Fruit fly (Drosophila melanogaster) whole organism, embryonic: ENCODE measurements around the gene fru.

Experiments
- Adf1 ChIP-seq: fragments of 200-800 bp; sonication (Bioruptor generic); IDR thresholded peaks from 2 replicates; pipeline ENCODE4 v1.3.6; 2022; ENCODE audit warnings: missing biosample characterization, missing genetic modification characterization
- Atf3 ChIP-seq: fragments of 200-800 bp; sonication (Bioruptor generic); optimal IDR thresholded peaks from 3 replicates; lab custom pipeline; 2016; ENCODE audit warnings: missing biosample characterization, missing genetic modification characterization
- B-H1 ChIP-seq: fragments of 200-800 bp; sonication (Bioruptor generic); IDR thresholded peaks from 3 replicates; pipeline ENCODE4 v1.3.6; 2022; ENCODE audit warnings: missing biosample characterization, missing genetic modification characterization
- CG1024 ChIP-seq: fragments of 200-800 bp; sonication (Bioruptor generic); IDR thresholded peaks from 2 replicates; pipeline ENCODE4 v1.3.6; 2022; ENCODE audit warnings: missing biosample characterization, missing genetic modification characterization
- CG10321 ChIP-seq: fragments of 200-800 bp; sonication (Bioruptor generic); IDR thresholded peaks from 2 replicates; pipeline ENCODE4 v1.3.6; 2022; ENCODE audit warnings: missing biosample characterization, missing genetic modification characterization
- CG10959 ChIP-seq: fragments of 200-800 bp; sonication (Bioruptor generic); IDR thresholded peaks from 2 replicates; pipeline ENCODE4 v1.3.6; 2022; ENCODE audit warnings: missing biosample characterization, missing genetic modification characterization
- CG12659 ChIP-seq: fragments of 200-800 bp; sonication (Bioruptor generic); optimal IDR thresholded peaks from 3 replicates; lab custom pipeline; 2017; ENCODE audit warnings: mild to moderate bottlenecking, missing biosample characterization, missing genetic modification reagents, missing genetic modification characterization
- CG13894 ChIP-seq: fragments of 200-800 bp; sonication (Bioruptor generic); optimal IDR thresholded peaks from 3 replicates; lab custom pipeline; 2018; ENCODE audit warnings: missing biosample characterization, mild to moderate bottlenecking, missing genetic modification characterization, moderate library complexity
- CG14014 ChIP-seq: fragments of 200-800 bp; sonication (Bioruptor generic); IDR thresholded peaks from 2 replicates; pipeline ENCODE4 v1.3.6; 2022; ENCODE audit warnings: missing biosample characterization, missing genetic modification characterization
- CG14050 ChIP-seq: fragments of 200-800 bp; sonication (Bioruptor generic); IDR thresholded peaks from 3 replicates; pipeline ENCODE4 v1.3.6; 2022; ENCODE audit warnings: missing biosample characterization, missing genetic modification characterization
- CG15011 ChIP-seq: fragments of 200-800 bp; sonication (Bioruptor generic); optimal IDR thresholded peaks from 3 replicates; lab custom pipeline; 2018; ENCODE audit warnings: missing biosample characterization, mild to moderate bottlenecking, missing genetic modification characterization
- CG15696 ChIP-seq: fragments of 200-800 bp; sonication (Bioruptor generic); optimal IDR thresholded peaks from 2 replicates; lab custom pipeline; 2019; ENCODE audit warnings: missing biosample characterization, mild to moderate bottlenecking, missing genetic modification characterization, moderate library complexity
- CG1647 ChIP-seq: fragments of 200-800 bp; sonication (Bioruptor generic); optimal IDR thresholded peaks from 3 replicates; lab custom pipeline; 2016; ENCODE audit warnings: missing biosample characterization, missing genetic modification characterization
- CG17612 ChIP-seq: fragments of 200-800 bp; sonication (Bioruptor generic); IDR thresholded peaks from 2 replicates; pipeline ENCODE4 v1.3.6; 2022; ENCODE audit warnings: missing biosample characterization, missing genetic modification characterization
- CG18011 ChIP-seq: fragments of 200-800 bp; sonication (Bioruptor generic); optimal IDR thresholded peaks from 2 replicates; lab custom pipeline; 2017; ENCODE audit warnings: missing biosample characterization, missing genetic modification characterization, mild to moderate bottlenecking, moderate library complexity, missing genotype
- CG2116 ChIP-seq: fragments of 200-800 bp; sonication (Bioruptor generic); optimal IDR thresholded peaks from 3 replicates; lab custom pipeline; 2018; ENCODE audit warnings: missing biosample characterization, mild to moderate bottlenecking, missing genetic modification characterization
- CG31365 ChIP-seq: fragments of 200-800 bp; sonication (Bioruptor generic); optimal IDR thresholded peaks from 2 replicates; lab custom pipeline; 2018; ENCODE audit warnings: missing biosample characterization, mild to moderate bottlenecking, missing genetic modification characterization
- CG34376 ChIP-seq: fragments of 200-800 bp; sonication (Bioruptor generic); optimal IDR thresholded peaks from 2 replicates; lab custom pipeline; 2018; ENCODE audit warnings: missing biosample characterization, mild to moderate bottlenecking, missing genetic modification characterization
- CG7786 ChIP-seq: fragments of 200-800 bp; sonication (Bioruptor generic); optimal IDR thresholded peaks from 2 replicates; lab custom pipeline; 2016; ENCODE audit warnings: missing biosample characterization, missing genetic modification characterization
- CG8478 ChIP-seq: fragments of >200 bp; optimal IDR thresholded peaks from 2 replicates; lab custom pipeline; 2018
- CkIIα-i1 ChIP-seq: fragments of 200-800 bp; sonication (Bioruptor generic); IDR thresholded peaks from 2 replicates; pipeline ENCODE4 v1.3.6; 2022; ENCODE audit warnings: missing biosample characterization, missing genetic modification characterization
- D ChIP-seq, 2 experiments: fragments of 200-800 bp in 1 of 2; fragments of >200 bp in 1 of 2; sonication (Bioruptor generic) in 1 of 2; optimal IDR thresholded peaks; 2 replicates in 1 of 2; 3 replicates in 1 of 2; lab custom pipeline; 2017; ENCODE audit warnings: mild to moderate bottlenecking in 1 of 2, missing biosample characterization in 1 of 2, missing genetic modification characterization in 1 of 2, missing genetic modification reagents in 1 of 2
- Deaf1 ChIP-seq: fragments of 200-800 bp; optimal IDR thresholded peaks from 3 replicates; lab custom pipeline; 2019; ENCODE audit warnings: missing biosample characterization, mild to moderate bottlenecking, missing genetic modification characterization, moderate library complexity
- E2f1 ChIP-seq: fragments of 200-800 bp; sonication (Bioruptor generic); IDR thresholded peaks from 2 replicates; pipeline ENCODE4 v1.3.6; 2022; ENCODE audit warnings: missing biosample characterization, missing genetic modification characterization
- HLHmδ ChIP-seq: fragments of 200-800 bp; sonication (Bioruptor generic); optimal IDR thresholded peaks from 2 replicates; lab custom pipeline; 2018; ENCODE audit warnings: missing biosample characterization, mild to moderate bottlenecking, missing genetic modification characterization, moderate library complexity
- Lhr ChIP-seq: fragments of 200-800 bp; sonication (Bioruptor generic); optimal IDR thresholded peaks from 3 replicates; lab custom pipeline; 2017; ENCODE audit warnings: mild to moderate bottlenecking, missing biosample characterization, missing genetic modification reagents, missing genetic modification characterization
- Lim3 ChIP-seq: fragments of 200-800 bp; sonication (Bioruptor generic); IDR thresholded peaks from 2 replicates; pipeline ENCODE4 v1.3.6; 2022; ENCODE audit warnings: missing biosample characterization, missing genetic modification characterization
- MESR4 ChIP-seq: fragments of 200-800 bp; sonication (Bioruptor generic); optimal IDR thresholded peaks from 2 replicates; lab custom pipeline; 2018; ENCODE audit warnings: missing biosample characterization, mild to moderate bottlenecking, missing genetic modification characterization, moderate library complexity
- al ChIP-seq: fragments of 200-800 bp; sonication (Bioruptor generic); IDR thresholded peaks from 2 replicates; pipeline ENCODE4 v1.3.6; 2022; ENCODE audit warnings: missing biosample characterization, missing genetic modification characterization
- cg ChIP-seq: fragments of 200-800 bp; sonication (Bioruptor generic); optimal IDR thresholded peaks from 3 replicates; lab custom pipeline; 2019; ENCODE audit warnings: missing biosample characterization, mild to moderate bottlenecking, missing genetic modification characterization, moderate library complexity
- crol ChIP-seq: fragments of 200-800 bp; sonication (Bioruptor generic); IDR thresholded peaks from 2 replicates; pipeline ENCODE4 v1.3.6; 2022; ENCODE audit warnings: missing biosample characterization, missing genetic modification characterization
- cwo ChIP-seq: fragments of 200-800 bp; sonication (Bioruptor generic); optimal IDR thresholded peaks from 3 replicates; lab custom pipeline; 2017; ENCODE audit warnings: missing biosample characterization, missing genetic modification characterization, mild to moderate bottlenecking, moderate library complexity, missing genetic modification reagents
- dmrt11E ChIP-seq: fragments of 200-800 bp; sonication (Bioruptor generic); optimal IDR thresholded peaks from 3 replicates; lab custom pipeline; 2018; ENCODE audit warnings: missing biosample characterization, mild to moderate bottlenecking, missing genetic modification characterization, moderate library complexity
- gro ChIP-seq: fragments of 200-800 bp; sonication (Bioruptor generic); optimal IDR thresholded peaks from 2 replicates; lab custom pipeline; 2016; ENCODE audit warnings: missing biosample characterization, missing genetic modification characterization
- jumu ChIP-seq: fragments of 200-800 bp; sonication (Bioruptor generic); optimal IDR thresholded peaks from 3 replicates; lab custom pipeline; 2016; ENCODE audit warnings: missing biosample characterization, missing genetic modification characterization
- mld ChIP-seq: fragments of 200-800 bp; sonication (Bioruptor generic); IDR thresholded peaks from 3 replicates; pipeline ENCODE4 v1.3.6; 2022; ENCODE audit warnings: missing biosample characterization, missing genetic modification characterization; ENCODE audit not compliant: partially characterized antibody
- salm ChIP-seq: fragments of 200-800 bp; sonication (Bioruptor generic); optimal IDR thresholded peaks from 2 replicates; lab custom pipeline; 2018; ENCODE audit warnings: missing biosample characterization, mild to moderate bottlenecking, missing genetic modification characterization
- schlank ChIP-seq: fragments of 200-800 bp; sonication (Bioruptor generic); optimal IDR thresholded peaks from 2 replicates; lab custom pipeline; 2018; ENCODE audit warnings: missing biosample characterization, mild to moderate bottlenecking, missing genetic modification characterization
- slbo ChIP-seq: fragments of 200-800 bp; sonication (Bioruptor generic); IDR thresholded peaks from 2 replicates; pipeline ENCODE4 v1.3.6; 2022; ENCODE audit warnings: missing biosample characterization, missing genetic modification characterization
- slou ChIP-seq: fragments of 200-800 bp; sonication (Bioruptor generic); optimal IDR thresholded peaks from 3 replicates; lab custom pipeline; 2016; ENCODE audit warnings: missing biosample characterization, missing genetic modification characterization
- sna ChIP-seq: fragments of 200-800 bp; sonication (Bioruptor generic); IDR thresholded peaks from 2 replicates; pipeline ENCODE4 v1.3.6; 2022; ENCODE audit warnings: missing biosample characterization, missing genetic modification characterization; ENCODE audit not compliant: partially characterized antibody
- tin ChIP-seq: fragments of 200-800 bp; sonication (Bioruptor generic); optimal IDR thresholded peaks from 3 replicates; lab custom pipeline; 2016; ENCODE audit warnings: missing biosample characterization, missing genetic modification characterization
- tna ChIP-seq: fragments of 200-800 bp; sonication (Bioruptor generic); IDR thresholded peaks from 2 replicates; pipeline ENCODE4 v1.3.6; 2022; ENCODE audit warnings: missing biosample characterization, missing genetic modification characterization; ENCODE audit not compliant: partially characterized antibody
- ttk ChIP-seq: fragments of 200-800 bp; sonication (Bioruptor generic); IDR thresholded peaks from 2 replicates; pipeline ENCODE4 v2.1.2; 2022; ENCODE audit warnings: missing biosample characterization, missing genetic modification characterization
- twi ChIP-seq: fragments of 200-800 bp; optimal IDR thresholded peaks from 2 replicates; lab custom pipeline; 2019; ENCODE audit warnings: missing biosample characterization, mild to moderate bottlenecking, missing genetic modification characterization, moderate library complexity
- tx ChIP-seq: fragments of 200-800 bp; sonication (Bioruptor generic); optimal IDR thresholded peaks from 2 replicates; lab custom pipeline; 2016; ENCODE audit warnings: missing biosample characterization, missing genetic modification characterization
- vnd ChIP-seq: fragments of 200-800 bp; sonication (Bioruptor generic); IDR thresholded peaks from 3 replicates; pipeline ENCODE4 v1.3.6; 2022; ENCODE audit warnings: missing biosample characterization, missing genetic modification characterization; ENCODE audit not compliant: partially characterized antibody
- wor ChIP-seq: fragments of 200-800 bp; sonication (Bioruptor generic); IDR thresholded peaks from 2 replicates; pipeline ENCODE4 v1.3.6; 2022; ENCODE audit warnings: missing biosample characterization, missing genetic modification characterization

fru gene

DNA sequence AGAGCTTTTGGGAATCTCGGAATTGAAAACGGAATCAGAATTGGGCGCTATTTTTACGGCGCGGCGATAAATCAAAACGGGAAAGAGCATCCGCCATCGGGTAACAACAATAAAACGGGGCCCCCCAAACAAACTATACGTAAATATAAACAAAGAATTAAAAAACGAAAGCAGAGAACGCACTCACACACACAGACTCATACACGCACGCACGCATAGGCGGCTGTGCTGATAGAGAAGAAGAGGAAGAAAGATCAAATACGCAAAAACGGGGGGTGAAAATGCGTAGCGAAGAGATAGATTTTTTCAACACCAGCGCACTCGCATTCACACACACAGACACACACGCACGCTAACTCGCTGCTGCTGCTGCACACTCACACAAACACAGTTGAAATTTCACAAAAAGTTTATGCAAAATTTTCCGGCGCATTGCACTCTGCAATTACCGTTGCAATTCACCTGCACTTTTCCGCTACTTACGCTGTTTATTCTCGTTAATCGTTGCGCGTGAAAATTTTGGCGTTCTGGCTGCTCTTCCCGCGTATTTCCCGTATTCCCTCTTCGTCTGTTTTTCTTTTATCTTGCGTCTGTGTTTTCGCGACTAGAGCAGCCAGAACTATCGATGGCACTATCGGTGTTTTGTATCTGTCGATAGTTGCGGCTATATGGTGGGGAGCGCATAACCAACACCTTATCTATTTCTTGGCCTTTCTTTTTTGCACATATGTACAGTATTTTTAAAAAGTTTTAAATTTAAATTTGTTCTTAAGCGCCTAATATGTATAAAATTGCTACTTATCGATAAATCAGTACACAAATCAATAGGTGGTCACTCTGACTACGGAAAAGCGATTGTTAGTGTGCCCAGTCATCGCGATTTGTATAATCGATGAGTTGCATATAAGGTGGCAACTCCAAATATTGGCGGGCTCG, 132.8 kb downstream of the fru start, which contains the start of gene CG31122 (continued):
- TF ChIP-seq tna (GFP tag; lab: Robert Waterston, UW) (peak; percentile 94), CG15011 (no peak), al (GFP tag; lab: Robert Waterston, UW) (peak; percentile 50; the same call in 1 of the 2 replicates), slou (GFP tag; lab: Kevin White, UChicago) (no peak), MESR4 (GFP tag; lab: Kevin White, UChicago) (peak; percentile 59), gro (peak; percentile 56), Deaf1 (tag; lab: Kevin White, UChicago) (peak; percentile 19), CG31365 (tag; lab: Kevin White, UChicago) (no peak), CG12659 (GFP tag; lab: Kevin White, UChicago) (peak; percentile 56), CG34376 (GFP tag; lab: Kevin White, UChicago) (peak; percentile 55), tin (GFP tag; lab: Kevin White, UChicago) (peak; percentile 54), CG15696 (tag; lab: Kevin White, UChicago) (peak; percentile 23), CkIIα-i1 (no peak), cwo (peak; percentile 5), CG1024 (no peak), CG13894 (tag; lab: Kevin White, UChicago) (no peak), schlank (tag; lab: Kevin White, UChicago) (no peak), D (optimal IDR thresholded peaks at IDR 0.05; lab: Kevin White, UChicago) (peak; percentile 89), D (GFP tag; optimal IDR thresholded peaks at IDR 0.05; lab: Kevin White, UChicago) (no peak), wor (GFP tag; lab: Robert Waterston, UW) (no peak), Lim3 (GFP tag; lab: Robert Waterston, UW) (no peak), CG10321 (GFP tag; lab: Robert Waterston, UW) (no peak), CG1647 (GFP tag; lab: Kevin White, UChicago) (peak; percentile 2), E2f1 (GFP tag; lab: Robert Waterston, UW) (peak; percentile 49; the same call in 1 of the 2 replicates), Atf3 (GFP tag; lab: Kevin White, UChicago) (peak; percentile 55), CG18011 (peak; percentile 12), twi (tag; lab: Kevin White, UChicago) (no peak), salm (no peak), Lhr (GFP tag; lab: Kevin White, UChicago) (peak; percentile 73), Adf1 (GFP tag; lab: Robert Waterston, UW) (peak; percentile 76), mld (GFP tag; lab: Robert Waterston, UW) (peak; percentile 74), slbo (peak; percentile 75; the same call in 1 of the 2 replicates), dmrt11E (tag; lab: Kevin White, UChicago) (peak; percentile 44), cg (GFP tag; lab: Kevin White, UChicago) (peak; percentile 99), CG10959 (GFP tag; lab: Robert Waterston, UW) (no peak), B-H1 (no peak), CG17612 (GFP tag; lab: Robert Waterston, UW) (no peak), ttk (GFP tag; lab: Robert Waterston, UW) (peak; percentile 32; the same call in 1 of the 2 replicates), tx (peak; percentile 0), crol (GFP tag; lab: Robert Waterston, UW) (peak; percentile 55), vnd (GFP tag; lab: Robert Waterston, UW) (peak; percentile 95), CG2116 (GFP tag; lab: Kevin White, UChicago) (peak; percentile 86), HLHmδ (GFP tag; lab: Kevin White, UChicago) (no peak), CG8478 (lab: Kevin White, UChicago) (peak; percentile 90), CG14050 (GFP tag; lab: Robert Waterston, UW) (no peak), CG7786 (GFP tag; lab: Kevin White, UChicago) (peak; percentile 57), sna (peak; percentile 99), CG14014 (no peak), jumu (GFP tag; lab: Kevin White, UChicago) (peak; percentile 52)
